Fruit fly (Drosophila melanogaster) whole organism, embryonic: ENCODE measurements around the gene CG42553.

Experiments used
- Abd-B ChIP-seq: fragments of 200-800 bp; sonication (Bioruptor generic); optimal IDR thresholded peaks from 2 replicates; lab custom pipeline; 2018; ENCODE audit warnings: missing biosample characterization, mild to moderate bottlenecking, missing genetic modification characterization, moderate library complexity
- Atf-2 ChIP-seq: fragments of 200-800 bp; sonication (Bioruptor generic); optimal IDR thresholded peaks from 2 replicates; lab custom pipeline; 2016; ENCODE audit warnings: missing biosample characterization, missing genetic modification characterization
- CG1024 ChIP-seq: fragments of 200-800 bp; sonication (Bioruptor generic); IDR thresholded peaks from 2 replicates; pipeline ENCODE4 v1.3.6; 2022; ENCODE audit warnings: missing biosample characterization, missing genetic modification characterization
- CG11696 ChIP-seq: fragments of 200-800 bp; sonication (Bioruptor generic); IDR thresholded peaks from 2 replicates; pipeline ENCODE4 v1.3.6; 2022; ENCODE audit warnings: missing biosample characterization, missing genetic modification characterization
- CG13287 ChIP-seq: fragments of 200-800 bp; sonication (Bioruptor generic); IDR thresholded peaks from 2 replicates; pipeline ENCODE4 v1.3.6; 2022; ENCODE audit warnings: missing biosample characterization, missing genetic modification characterization; ENCODE audit not compliant: partially characterized antibody
- CG15514 ChIP-seq: fragments of 200-800 bp; sonication (Bioruptor generic); optimal IDR thresholded peaks from 3 replicates; lab custom pipeline; 2017; ENCODE audit warnings: missing biosample characterization, missing genetic modification characterization, mild to moderate bottlenecking, moderate library complexity, missing genetic modification reagents
- CG16813 ChIP-seq: fragments of 200-800 bp; sonication (Bioruptor generic); IDR thresholded peaks from 3 replicates; pipeline ENCODE4 v1.3.6; 2022; ENCODE audit warnings: missing biosample characterization, missing genetic modification characterization; ENCODE audit not compliant: partially characterized antibody
- CG17186 ChIP-seq: fragments of 200-800 bp; sonication (Bioruptor generic); optimal IDR thresholded peaks from 3 replicates; lab custom pipeline; 2017; ENCODE audit warnings: missing biosample characterization, missing genetic modification reagents, missing genetic modification characterization
- CG18011 ChIP-seq: fragments of 200-800 bp; sonication (Bioruptor generic); optimal IDR thresholded peaks from 2 replicates; lab custom pipeline; 2017; ENCODE audit warnings: missing biosample characterization, missing genetic modification characterization, mild to moderate bottlenecking, moderate library complexity, missing genotype
- CG1832 ChIP-seq: fragments of 200-800 bp; sonication (Bioruptor generic); optimal IDR thresholded peaks from 2 replicates; lab custom pipeline; 2017; ENCODE audit warnings: missing biosample characterization, mild to moderate bottlenecking, missing genetic modification characterization, inconsistent platforms
- CG18619 ChIP-seq: fragments of 200-800 bp; sonication (Bioruptor generic); optimal IDR thresholded peaks from 3 replicates; lab custom pipeline; 2017; ENCODE audit warnings: missing biosample characterization, mild to moderate bottlenecking, missing genetic modification characterization
- CG2199 ChIP-seq: fragments of 200-800 bp; sonication (Bioruptor generic); IDR thresholded peaks from 3 replicates; pipeline ENCODE4 v1.3.6; 2022; ENCODE audit warnings: missing biosample characterization, missing genetic modification characterization
- CG32532 ChIP-seq: fragments of 200-800 bp; sonication (Bioruptor generic); IDR thresholded peaks from 2 replicates; pipeline ENCODE4 v1.3.6; 2022; ENCODE audit warnings: missing biosample characterization, missing genetic modification characterization
- CG42726 ChIP-seq: fragments of 200-800 bp; sonication (Bioruptor generic); IDR thresholded peaks from 2 replicates; pipeline ENCODE4 v1.3.6; 2022; ENCODE audit warnings: missing biosample characterization, missing genetic modification characterization; ENCODE audit not compliant: partially characterized antibody
- CG6791 ChIP-seq: fragments of 200-800 bp; sonication (Bioruptor generic); IDR thresholded peaks from 3 replicates; pipeline ENCODE4 v1.3.6; 2022; ENCODE audit warnings: missing biosample characterization, missing genetic modification characterization; ENCODE audit not compliant: partially characterized antibody
- CG7928 ChIP-seq: fragments of 200-800 bp; sonication (Bioruptor generic); optimal IDR thresholded peaks from 2 replicates; lab custom pipeline; 2017; ENCODE audit warnings: missing biosample characterization, mild to moderate bottlenecking, missing genetic modification characterization
- CG8089 ChIP-seq: fragments of 200-800 bp; sonication (Bioruptor generic); optimal IDR thresholded peaks from 3 replicates; lab custom pipeline; 2016; ENCODE audit warnings: missing biosample characterization, missing genetic modification characterization
- CG9932 ChIP-seq: fragments of 200-800 bp; sonication (Bioruptor generic); IDR thresholded peaks from 2 replicates; pipeline ENCODE4 v1.3.6; 2022; ENCODE audit warnings: missing biosample characterization, missing genetic modification characterization
- CTCF ChIP-seq: fragments of 200-800 bp; sonication (Bioruptor generic); optimal IDR thresholded peaks from 2 replicates; lab custom pipeline; 2017; ENCODE audit warnings: missing biosample characterization, mild to moderate bottlenecking, missing genetic modification characterization, moderate library complexity
- Camta ChIP-seq: fragments of 200-800 bp; sonication (Bioruptor generic); optimal IDR thresholded peaks from 2 replicates; lab custom pipeline; 2016; ENCODE audit warnings: missing biosample characterization, missing genetic modification characterization
- Dip2 ChIP-seq: fragments of 200-800 bp; sonication (Bioruptor generic); IDR thresholded peaks from 2 replicates; pipeline ENCODE4 v1.3.6; 2022; ENCODE audit warnings: missing biosample characterization, missing genetic modification characterization
- Eip74EF ChIP-seq, 2 experiments: fragments of 200-800 bp in 1 of 2; fragments of >200 bp in 1 of 2; sonication (Bioruptor generic) in 1 of 2; optimal IDR thresholded peaks; 2 replicates each; lab custom pipeline; 2017 to 2019; ENCODE audit warnings: missing biosample characterization in 2 of 2, missing genetic modification characterization in 2 of 2, mild to moderate bottlenecking in 1 of 2, moderate library complexity in 1 of 2
- Elba2 ChIP-seq: fragments of 200-800 bp; sonication (Bioruptor generic); optimal IDR thresholded peaks from 3 replicates; lab custom pipeline; 2016; ENCODE audit warnings: missing biosample characterization, missing genetic modification characterization
- Ets65A ChIP-seq: fragments of 200-800 bp; sonication (Bioruptor generic); peaks from one replicate; lab custom pipeline; 2016; ENCODE audit warnings: missing biosample characterization, missing genetic modification characterization
- Fer2 ChIP-seq: fragments of 200-800 bp; sonication (Bioruptor generic); optimal IDR thresholded peaks from 2 replicates; lab custom pipeline; 2018; ENCODE audit warnings: missing biosample characterization, mild to moderate bottlenecking, missing genetic modification characterization, moderate library complexity
- Hr78 ChIP-seq, 2 experiments: fragments of 200-800 bp in 1 of 2; fragments of >200 bp in 1 of 2; sonication (Bioruptor generic) in 1 of 2; optimal IDR thresholded peaks; 2 replicates each; lab custom pipeline; 2017 to 2019; ENCODE audit warnings: missing biosample characterization in 2 of 2, missing genetic modification characterization in 2 of 2, mild to moderate bottlenecking in 1 of 2, moderate library complexity in 1 of 2
- Med ChIP-seq: fragments of 200-800 bp; sonication (Bioruptor generic); peaks from one replicate; lab custom pipeline; 2016; ENCODE audit warnings: missing biosample characterization, missing genetic modification characterization, mild to moderate bottlenecking, inconsistent platforms, moderate library complexity
- Mes4 ChIP-seq: fragments of 200-800 bp; sonication (Bioruptor generic); optimal IDR thresholded peaks from 2 replicates; lab custom pipeline; 2016; ENCODE audit warnings: missing biosample characterization, missing genetic modification characterization
- NK7.1 ChIP-seq: fragments of 200-800 bp; sonication (Bioruptor generic); optimal IDR thresholded peaks from 3 replicates; lab custom pipeline; 2016; ENCODE audit warnings: missing biosample characterization, missing genetic modification characterization
- Ptx1 ChIP-seq: fragments of 200-800 bp; sonication (Bioruptor generic); IDR thresholded peaks from 2 replicates; pipeline ENCODE4 v1.3.6; 2022; ENCODE audit warnings: missing biosample characterization, missing genetic modification characterization
- Side ChIP-seq: fragments of 200-800 bp; sonication (Bioruptor generic); optimal IDR thresholded peaks from 2 replicates; lab custom pipeline; 2016; ENCODE audit warnings: missing biosample characterization, missing genetic modification characterization
- Sry-δ ChIP-seq: fragments of 200-800 bp; sonication (Bioruptor generic); optimal IDR thresholded peaks from 2 replicates; lab custom pipeline; 2016; ENCODE audit warnings: missing biosample characterization, missing genetic modification characterization
- Tbp ChIP-seq: fragments of >200 bp; optimal IDR thresholded peaks from 2 replicates; lab custom pipeline; 2018; ENCODE audit warnings: missing biosample characterization, missing genetic modification characterization
- Trl ChIP-seq, 3 experiments: fragments of >200 bp in 2 of 3; fragments of 200-800 bp in 1 of 3; sonication (Bioruptor generic) in 1 of 3; optimal IDR thresholded peaks; 2 replicates in 1 of 3; 3 replicates in 2 of 3; lab custom pipeline; 2016 to 2017; ENCODE audit warnings: missing biosample characterization in 1 of 3, missing genetic modification characterization in 1 of 3
- Xrp1 ChIP-seq: fragments of 200-800 bp; sonication (Bioruptor generic); IDR thresholded peaks from 2 replicates; pipeline ENCODE4 v1.3.6; 2022; ENCODE audit warnings: missing biosample characterization, missing genetic modification characterization
- abd-A ChIP-seq: fragments of 200-800 bp; sonication (Bioruptor generic); optimal IDR thresholded peaks from 3 replicates; lab custom pipeline; 2019; ENCODE audit warnings: missing biosample characterization, mild to moderate bottlenecking, missing genetic modification characterization, moderate library complexity
- btn ChIP-seq: fragments of 200-800 bp; sonication (Bioruptor generic); optimal IDR thresholded peaks from 2 replicates; lab custom pipeline; 2016; ENCODE audit warnings: missing biosample characterization, missing genetic modification characterization
- cad ChIP-seq: fragments of >200 bp; optimal IDR thresholded peaks from 2 replicates; lab custom pipeline; 2017; ENCODE audit warnings: missing biosample characterization, missing genetic modification characterization
- chinmo ChIP-seq: fragments of 200-800 bp; sonication (Bioruptor generic); IDR thresholded peaks from 4 replicates; pipeline ENCODE4 v1.3.6; 2022; ENCODE audit warnings: missing biosample characterization, missing genetic modification characterization; ENCODE audit not compliant: partially characterized antibody
- croc ChIP-seq: fragments of 200-800 bp; sonication (Bioruptor generic); conservative IDR thresholded peaks from 3 replicates; pipeline ENCODE4 v1.3.6; 2022; ENCODE audit warnings: missing biosample characterization, missing genetic modification characterization
- dysf ChIP-seq: fragments of 200-800 bp; sonication (Bioruptor generic); IDR thresholded peaks from 3 replicates; pipeline ENCODE4 v1.3.6; 2022; ENCODE audit warnings: missing biosample characterization, missing genetic modification characterization
- gem ChIP-seq: fragments of 200-800 bp; sonication (Bioruptor generic); optimal IDR thresholded peaks from 2 replicates; lab custom pipeline; 2019; ENCODE audit warnings: missing biosample characterization, mild to moderate bottlenecking, missing genetic modification characterization, moderate library complexity
- ken ChIP-seq: fragments of 200-800 bp; sonication (Bioruptor generic); IDR thresholded peaks from 3 replicates; pipeline ENCODE4 v1.3.6; 2022; ENCODE audit warnings: missing biosample characterization, missing genetic modification characterization
- lmd ChIP-seq: fragments of 200-800 bp; sonication (Bioruptor generic); IDR thresholded peaks from 2 replicates; pipeline ENCODE4 v1.3.6; 2022; ENCODE audit warnings: missing biosample characterization, missing genetic modification characterization
- nerfin-1 ChIP-seq: fragments of 200-800 bp; sonication (Bioruptor generic); optimal IDR thresholded peaks from 3 replicates; lab custom pipeline; 2019; ENCODE audit warnings: missing biosample characterization, mild to moderate bottlenecking, missing genetic modification characterization, moderate library complexity
- pb ChIP-seq: fragments of 200-800 bp; sonication (Bioruptor generic); optimal IDR thresholded peaks from 3 replicates; lab custom pipeline; 2016; ENCODE audit warnings: missing biosample characterization, missing genetic modification characterization
- pfk ChIP-seq: fragments of 200-800 bp; sonication (Bioruptor generic); optimal IDR thresholded peaks from 2 replicates; lab custom pipeline; 2018; ENCODE audit warnings: missing biosample characterization, mild to moderate bottlenecking, missing genetic modification characterization, moderate library complexity
- pita ChIP-seq: fragments of 200-800 bp; sonication (Bioruptor generic); optimal IDR thresholded peaks from 2 replicates; lab custom pipeline; 2017; ENCODE audit warnings: missing biosample characterization, mild to moderate bottlenecking, missing genetic modification characterization
- pros ChIP-seq: fragments of 200-800 bp; sonication (Bioruptor generic); optimal IDR thresholded peaks from 3 replicates; lab custom pipeline; 2019; ENCODE audit warnings: missing biosample characterization, mild to moderate bottlenecking, missing genetic modification characterization, moderate library complexity
- seq ChIP-seq: fragments of 200-800 bp; sonication (Bioruptor generic); IDR thresholded peaks from 2 replicates; pipeline ENCODE4 v1.3.6; 2022; ENCODE audit warnings: missing biosample characterization, missing genetic modification characterization

Gene CG42553

dm6 chr3L:882892-883255 lies 49.0 kb downstream of the CG42553 start (continued):
- TF ChIP-seq CG7928 (GFP tag; lab: Kevin White, UChicago), result no peak
- peak; percentile 83 for TF ChIP-seq nerfin-1 (tag; lab: Kevin White, UChicago)
- peak; percentile 50 to 54 for TF ChIP-seq Trl (optimal IDR thresholded peaks at IDR 0.05; lab: Kevin White, UChicago)
- TF ChIP-seq Trl (GFP tag; optimal IDR thresholded peaks at IDR 0.05; lab: Kevin White, UChicago), result no peak
- TF ChIP-seq Sry-δ (GFP tag; lab: Kevin White, UChicago), result no peak
- TF ChIP-seq Xrp1 (GFP tag; lab: Robert Waterston, UW), result no peak
- TF ChIP-seq CG1024 (GFP tag; lab: Robert Waterston, UW), result peak; percentile 41; the same call in 1 of the 2 replicates
- no peak for TF ChIP-seq Ptx1 (GFP tag; lab: Robert Waterston, UW)
- peak; percentile 7 for TF ChIP-seq CG15514 (GFP tag; lab: Kevin White, UChicago)
- TF ChIP-seq Hr78 (GFP tag; optimal IDR thresholded peaks at IDR 0.05; lab: Kevin White, UChicago), result peak in 1 of 2 experiments; percentile 51
- TF ChIP-seq chinmo (GFP tag; lab: Robert Waterston, UW), result 0 out of 4 replicates have a peak, but pooled peaks have one; percentile 19
- TF ChIP-seq Dip2 (GFP tag; lab: Robert Waterston, UW), result peak; percentile 59
- TF ChIP-seq CG17186 (GFP tag; lab: Kevin White, UChicago), result no peak
- no peak for TF ChIP-seq Camta (GFP tag; lab: Kevin White, UChicago)
- peak; percentile 20; the same call in 1 of the 3 replicates for TF ChIP-seq ken (GFP tag; lab: Robert Waterston, UW)
- no peak for TF ChIP-seq cad (GFP tag; lab: Kevin White, UChicago)
- TF ChIP-seq Tbp (GFP tag; lab: Kevin White, UChicago), result no peak
- no peak for TF ChIP-seq CG18619 (GFP tag; lab: Kevin White, UChicago)
- TF ChIP-seq CG32532 (GFP tag; lab: Robert Waterston, UW), result peak; percentile 19; the same call in 1 of the 2 replicates
- no peak for TF ChIP-seq pb (GFP tag; lab: Kevin White, UChicago)
- peak; percentile 75 for TF ChIP-seq Med (GFP tag; lab: Kevin White, UChicago)
- TF ChIP-seq CG42726 (GFP tag; lab: Robert Waterston, UW), result no peak
- no peak for TF ChIP-seq Fer2 (tag; lab: Kevin White, UChicago)
- TF ChIP-seq CTCF (GFP tag; lab: Kevin White, UChicago), result peak; percentile 91
- 0 out of 2 replicates have a peak, but pooled peaks have one; percentile 18 for TF ChIP-seq lmd (GFP tag; lab: Robert Waterston, UW)
- no peak for TF ChIP-seq dysf (GFP tag; lab: Robert Waterston, UW)
- TF ChIP-seq Abd-B (GFP tag; lab: Kevin White, UChicago), result no peak
- TF ChIP-seq Side (GFP tag; lab: Kevin White, UChicago), result no peak
- no peak for TF ChIP-seq Atf-2 (GFP tag; lab: Kevin White, UChicago)
- TF ChIP-seq Mes4 (GFP tag; lab: Kevin White, UChicago), result no peak
- TF ChIP-seq CG9932 (GFP tag; lab: Robert Waterston, UW), result no peak
- peak; percentile 81 for TF ChIP-seq pros
- peak; percentile 70 for TF ChIP-seq abd-A (tag; lab: Kevin White, UChicago)
- no peak for TF ChIP-seq Eip74EF (GFP tag; optimal IDR thresholded peaks at IDR 0.05; lab: Kevin White, UChicago)
- no peak for TF ChIP-seq CG8089 (GFP tag; lab: Kevin White, UChicago)
- 0 out of 3 replicates have a peak, but pooled peaks have one; percentile 11 for TF ChIP-seq CG2199 (GFP tag; lab: Robert Waterston, UW)
- TF ChIP-seq CG16813 (GFP tag; lab: Robert Waterston, UW), result no peak
- TF ChIP-seq btn (GFP tag; lab: Kevin White, UChicago), result no peak
- TF ChIP-seq NK7.1 (GFP tag; lab: Kevin White, UChicago), result no peak
- no peak for TF ChIP-seq croc (GFP tag; lab: Robert Waterston, UW)
- peak; percentile 45; the same call in 1 of the 3 replicates for TF ChIP-seq CG6791 (GFP tag; lab: Robert Waterston, UW)
- peak; percentile 6; the same call in 1 of the 2 replicates for TF ChIP-seq CG13287 (GFP tag; lab: Robert Waterston, UW)
- TF ChIP-seq pita (GFP tag; lab: Kevin White, UChicago), result no peak
- TF ChIP-seq gem, result no peak
- TF ChIP-seq pfk, result no peak
- TF ChIP-seq Elba2 (GFP tag; lab: Kevin White, UChicago), result no peak
- no peak for TF ChIP-seq CG11696 (GFP tag; lab: Robert Waterston, UW)
- TF ChIP-seq CG18011, result no peak
- no peak for TF ChIP-seq CG1832 (GFP tag; lab: Kevin White, UChicago)
- peak; percentile 40 for TF ChIP-seq Ets65A (GFP tag; lab: Kevin White, UChicago)
- peak; percentile 38; the same call in 1 of the 2 replicates for TF ChIP-seq seq (GFP tag; lab: Robert Waterston, UW)
